Fruit fly (Drosophila melanogaster): ENCODE measurements around the gene PTPMT1.
A peak's percentile ranks its signal among the peaks of the same experiment; 100 is the strongest.

Gene PTPMT1

DNA sequence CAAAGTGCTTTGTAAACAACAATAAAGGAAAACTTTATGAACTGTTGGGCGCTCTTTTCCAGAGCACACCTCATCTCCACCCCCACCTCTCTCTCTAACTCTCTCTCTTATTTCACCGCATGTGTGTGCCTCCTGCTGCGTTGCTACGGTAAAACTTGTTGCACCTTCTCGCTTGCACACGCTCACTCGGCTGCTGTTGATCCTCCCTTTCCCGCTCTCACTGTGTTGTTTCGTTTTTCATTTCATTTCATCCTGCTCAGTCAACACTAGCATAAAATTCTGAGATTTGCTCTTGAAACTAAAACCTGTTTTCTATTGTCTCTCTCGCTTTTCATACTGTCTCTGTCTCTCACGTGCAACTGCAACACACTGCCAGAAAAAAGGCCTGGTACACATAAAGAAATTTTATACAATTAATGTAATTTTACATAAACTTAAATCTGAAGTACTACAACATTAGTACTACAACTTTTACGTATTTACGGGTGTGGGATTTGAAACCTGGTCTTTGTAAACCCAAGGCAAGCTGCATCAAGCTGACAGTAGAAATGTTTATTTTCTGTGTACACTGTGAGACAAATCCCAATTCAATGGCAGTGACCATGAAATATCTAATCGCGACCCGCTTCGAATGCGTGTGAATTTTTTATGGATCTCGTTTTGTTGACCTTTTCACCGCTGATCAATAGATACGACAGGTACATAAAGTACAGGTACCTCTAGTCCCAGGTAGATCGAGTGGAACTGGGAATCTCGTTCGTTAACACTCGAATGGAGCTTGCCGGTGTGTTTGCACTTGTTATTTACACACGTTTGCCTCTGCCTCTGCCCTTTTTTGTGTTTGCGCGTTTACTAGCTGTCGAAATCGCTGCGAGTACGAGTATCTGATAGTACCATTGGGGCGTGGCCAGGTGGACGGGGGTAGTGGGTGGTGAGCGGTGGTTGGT lies 24.6 kb downstream of the PTPMT1 start (continued):
- TF ChIP-seq CG10654 (GFP tag; optimal IDR thresholded peaks at IDR 0.05) (peak; percentile 76), D (optimal IDR thresholded peaks at IDR 0.05) (peak; percentile 51), D (GFP tag; optimal IDR thresholded peaks at IDR 0.05) (peak; percentile 96), CG2116 (GFP tag; optimal IDR thresholded peaks at IDR 0.05) (peak; percentile 49), otp (GFP tag; IDR thresholded peaks at IDR 0.05) (peak; percentile 77), Atf6 (GFP tag; IDR thresholded peaks at IDR 0.05) (peak; percentile 71), Abd-B (GFP tag; optimal IDR thresholded peaks at IDR 0.05) (peak; percentile 89), jing (GFP tag; optimal IDR thresholded peaks at IDR 0.05) (peak; percentile 89), CG10959 (GFP tag; IDR thresholded peaks at IDR 0.05) (peak; percentile 94), D19A (tag; optimal IDR thresholded peaks at IDR 0.05) (peak; percentile 91), kay (GFP tag; optimal IDR thresholded peaks at IDR 0.05) (peak; percentile 72), CG2199 (GFP tag; IDR thresholded peaks at IDR 0.05) (peak; percentile 69; the same call in 2 of the 3 replicates), Doc3 (GFP tag; IDR thresholded peaks at IDR 0.05; ENCODE audit: partially characterized antibody) (no peak), Pdp1 (GFP tag; optimal IDR thresholded peaks at IDR 0.05) (peak; percentile 76 to 82), CG3407 (GFP tag; optimal IDR thresholded peaks at IDR 0.05) (peak; percentile 84), shn (GFP tag; optimal IDR thresholded peaks at IDR 0.05) (peak; percentile 54), Xrp1 (GFP tag; IDR thresholded peaks at IDR 0.05) (peak; percentile 95), CG14860 (GFP tag; IDR thresholded peaks at IDR 0.05; ENCODE audit: partially characterized antibody) (no peak), row (GFP tag; IDR thresholded peaks at IDR 0.05) (peak; percentile 89), fd3F (GFP tag; optimal IDR thresholded peaks at IDR 0.05) (peak; percentile 17), CG16863 (GFP tag; optimal IDR thresholded peaks at IDR 0.05) (peak; percentile 88), CG1529 (GFP tag; optimal IDR thresholded peaks at IDR 0.05) (peak; percentile 89), CG8478 (optimal IDR thresholded peaks at IDR 0.05) (no peak), CoRest (tag; optimal IDR thresholded peaks at IDR 0.05) (peak; percentile 89), hkb (optimal IDR thresholded peaks at IDR 0.05) (no peak), hkb (GFP tag; IDR thresholded peaks at IDR 0.05) (peak; percentile 80), so (GFP tag; IDR thresholded peaks at IDR 0.05) (0 out of 3 replicates have a peak, but pooled peaks have one; percentile 28), Hmx (GFP tag; optimal IDR thresholded peaks at IDR 0.05) (peak; percentile 47), HHEX (GFP tag; optimal IDR thresholded peaks at IDR 0.05) (peak; percentile 77), klu (GFP tag; IDR thresholded peaks at IDR 0.05) (peak; percentile 55), CG4282 (GFP tag; optimal IDR thresholded peaks at IDR 0.05) (peak; percentile 65), dpn (GFP tag; optimal IDR thresholded peaks at IDR 0.05) (peak; percentile 68 to 84), gt (GFP tag; IDR thresholded peaks at IDR 0.05) (peak; percentile 82), YL-1 (GFP tag; optimal IDR thresholded peaks at IDR 0.05) (peak; percentile 39), CG7556 (GFP tag; optimal IDR thresholded peaks at IDR 0.05) (peak; percentile 87), CG13296 (GFP tag; optimal IDR thresholded peaks at IDR 0.05) (peak; percentile 76), CG10267 (tag; optimal IDR thresholded peaks at IDR 0.05) (peak; percentile 92), dati (GFP tag; IDR thresholded peaks at IDR 0.05) (peak; percentile 66), Fer2 (tag; optimal IDR thresholded peaks at IDR 0.05) (no peak), CG17612 (GFP tag; IDR thresholded peaks at IDR 0.05) (no peak; the same call in 1 of the 2 replicates), pum (GFP tag; optimal IDR thresholded peaks at IDR 0.05) (peak; percentile 90), CG3065 (GFP tag; optimal IDR thresholded peaks at IDR 0.05) (peak; percentile 51), CG4707 (GFP tag; optimal IDR thresholded peaks at IDR 0.05) (peak; percentile 72), CG11696 (GFP tag; IDR thresholded peaks at IDR 0.05) (no peak; the same call in 1 of the 2 replicates), Med (GFP tag) (peak; percentile 91), Gug (GFP tag; IDR thresholded peaks at IDR 0.05) (peak; percentile 68; the same call in 3 of the 4 replicates), H2.0 (GFP tag; IDR thresholded peaks at IDR 0.05) (peak; percentile 85), CG8765 (GFP tag; IDR thresholded peaks at IDR 0.05) (peak; percentile 86), crol (GFP tag; IDR thresholded peaks at IDR 0.05) (peak; percentile 77), Vsx1 (GFP tag; optimal IDR thresholded peaks at IDR 0.05) (peak; percentile 66)
